Worm (Caenorhabditis elegans) whole organism, mixed stage, embryonic: ENCODE data around the gene B0035.21.

Experiments
- M03D4.4 ChIP-seq: sonication (generic microtip); optimal IDR thresholded peaks from 2 replicates; lab custom pipeline; 2017; ENCODE audit warnings: mild to moderate bottlenecking, missing genetic modification characterization, missing compliant biosample characterization
- bed-3 ChIP-seq: fragments of 200-800 bp; sonication (Bioruptor generic); optimal IDR thresholded peaks from 3 replicates; lab custom pipeline; 2018; ENCODE audit warnings: mild to moderate bottlenecking, missing genetic modification characterization, moderate library complexity, missing compliant biosample characterization
- ceh-39 ChIP-seq: fragments of 150-350 bp; optimal IDR thresholded peaks from 2 replicates; lab custom pipeline; 2014; ENCODE audit warnings: missing biosample characterization, missing genetic modification characterization
- ceh-43 ChIP-seq: fragments of 200-800 bp; sonication (Bioruptor generic); optimal IDR thresholded peaks from 2 replicates; lab custom pipeline; 2018; ENCODE audit warnings: mild to moderate bottlenecking, missing genetic modification characterization, moderate library complexity, missing compliant biosample characterization
- ceh-83 ChIP-seq: fragments of 200-800 bp; sonication (Bioruptor generic); optimal IDR thresholded peaks from 2 replicates; lab custom pipeline; 2018; ENCODE audit warnings: mild to moderate bottlenecking, missing genetic modification characterization, missing compliant biosample characterization
- ces-1 ChIP-seq: fragments of 150-350 bp; optimal IDR thresholded peaks from 2 replicates; lab custom pipeline; 2014; ENCODE audit warnings: missing biosample characterization, missing genetic modification reagents, missing genetic modification characterization
- cnd-1 ChIP-seq: fragments of 200-800 bp; sonication (Bioruptor generic); optimal IDR thresholded peaks from 2 replicates; lab custom pipeline; 2018; ENCODE audit warnings: mild to moderate bottlenecking, missing genetic modification characterization, missing compliant biosample characterization
- drap-1 ChIP-seq: fragments of 200-800 bp; sonication (Bioruptor generic); optimal IDR thresholded peaks from 3 replicates; lab custom pipeline; 2018; ENCODE audit warnings: mild to moderate bottlenecking, missing genetic modification characterization, missing compliant biosample characterization
- elt-1 ChIP-seq: sonication (generic microtip); optimal IDR thresholded peaks from 2 replicates; lab custom pipeline; 2017; ENCODE audit warnings: missing genetic modification characterization, mild to moderate bottlenecking, missing compliant biosample characterization, antibody characterized with exemption, moderate library complexity, borderline replicate concordance; ENCODE audit not compliant: insufficient read depth
- elt-3 ChIP-seq: fragments of 150-350 bp; optimal IDR thresholded peaks from 2 replicates; lab custom pipeline; 2014; ENCODE audit warnings: missing biosample characterization, missing genetic modification characterization
- flh-1 ChIP-seq: fragments of 200-800 bp; sonication (Bioruptor generic); optimal IDR thresholded peaks from 2 replicates; lab custom pipeline; 2018; ENCODE audit warnings: mild to moderate bottlenecking, missing genetic modification characterization, moderate library complexity, missing compliant biosample characterization
- ham-2 ChIP-seq: fragments of 200-800 bp; sonication (Bioruptor generic); optimal IDR thresholded peaks from 2 replicates; lab custom pipeline; 2018; ENCODE audit warnings: mild to moderate bottlenecking, missing genetic modification characterization, missing compliant biosample characterization
- hlh-1 ChIP-seq: fragments of 150-350 bp; optimal IDR thresholded peaks from 2 replicates; lab custom pipeline; 2014; ENCODE audit warnings: missing biosample characterization, missing genetic modification reagents, missing genetic modification characterization
- lin-13 ChIP-seq: fragments of 150-350 bp; optimal IDR thresholded peaks from 2 replicates; lab custom pipeline; 2014; ENCODE audit warnings: missing biosample characterization, missing genetic modification characterization
- lin-32 ChIP-seq: fragments of 200-800 bp; sonication (Bioruptor generic); optimal IDR thresholded peaks from 2 replicates; lab custom pipeline; 2018; ENCODE audit warnings: mild to moderate bottlenecking, missing genetic modification characterization, missing compliant biosample characterization
- lsy-2 ChIP-seq: fragments of 150-350 bp; optimal IDR thresholded peaks from 2 replicates; lab custom pipeline; 2014; ENCODE audit warnings: missing biosample characterization, missing genetic modification characterization
- mab-5 ChIP-seq: fragments of 150-350 bp; optimal IDR thresholded peaks from 2 replicates; lab custom pipeline; 2014; ENCODE audit warnings: missing biosample characterization, missing genetic modification characterization
- mls-2 ChIP-seq: sonication (generic microtip); optimal IDR thresholded peaks from 2 replicates; lab custom pipeline; 2016; ENCODE audit warnings: mild to moderate bottlenecking, missing genetic modification characterization, moderate library complexity, missing compliant biosample characterization
- nhr-2 ChIP-seq: fragments of 150-350 bp; optimal IDR thresholded peaks from 2 replicates; lab custom pipeline; 2014; ENCODE audit warnings: missing biosample characterization, missing genetic modification characterization
- nhr-237 ChIP-seq: fragments of 150-350 bp; optimal IDR thresholded peaks from 2 replicates; lab custom pipeline; 2014; ENCODE audit warnings: missing biosample characterization, missing genetic modification characterization
- nhr-28 ChIP-seq: fragments of 150-350 bp; optimal IDR thresholded peaks from 2 replicates; lab custom pipeline; 2014; ENCODE audit warnings: missing biosample characterization, missing genetic modification characterization
- pha-4 ChIP-seq: fragments of 150-350 bp; optimal IDR thresholded peaks from 2 replicates; lab custom pipeline; 2018; ENCODE audit warnings: missing biosample characterization, missing genetic modification reagents, missing genetic modification characterization
- sem-2 ChIP-seq: fragments of 200-800 bp; sonication (Bioruptor generic); optimal IDR thresholded peaks from 2 replicates; lab custom pipeline; 2018; ENCODE audit warnings: mild to moderate bottlenecking, missing genetic modification characterization, missing compliant biosample characterization
- snpc-4 ChIP-seq: fragments of 150-350 bp; optimal IDR thresholded peaks from 2 replicates; lab custom pipeline; 2014; ENCODE audit warnings: missing biosample characterization, missing genetic modification characterization
- sptf-1 ChIP-seq: sonication (generic microtip); optimal IDR thresholded peaks from 2 replicates; lab custom pipeline; 2017; ENCODE audit warnings: mild to moderate bottlenecking, missing genetic modification characterization, moderate library complexity, missing compliant biosample characterization
- tbx-8 ChIP-seq: fragments of 200-800 bp; sonication (Bioruptor generic); optimal IDR thresholded peaks from 2 replicates; lab custom pipeline; 2018; ENCODE audit warnings: mild to moderate bottlenecking, missing genetic modification characterization, moderate library complexity, missing compliant biosample characterization
- unc-120 ChIP-seq: sonication (generic microtip); optimal IDR thresholded peaks from 2 replicates; lab custom pipeline; 2017; ENCODE audit warnings: missing genetic modification characterization, missing compliant biosample characterization; ENCODE audit not compliant: poor library complexity, severe bottlenecking
- unc-39 ChIP-seq: fragments of 150-350 bp; optimal IDR thresholded peaks from 2 replicates; lab custom pipeline; 2014; ENCODE audit warnings: missing biosample characterization, missing genetic modification characterization
- zip-8 ChIP-seq: fragments of 150-350 bp; optimal IDR thresholded peaks from 2 replicates; lab custom pipeline; 2014; ENCODE audit warnings: missing biosample characterization, missing genetic modification characterization
- ztf-11 ChIP-seq: fragments of 150-350 bp; optimal IDR thresholded peaks from 2 replicates; lab custom pipeline; 2014; ENCODE audit warnings: missing biosample characterization, missing genetic modification characterization

Gene B0035.21

ce11 chrIV:11326939-11327565 is at the start of gene B0035.21:
Gene B0035.21, plus strand, starts transcription at chrIV:11327260.
- TF ChIP-seq nhr-237 (no peak), elt-3 (no peak), nhr-2 (tag; lab: Kevin White, UChicago) (no peak), mab-5 (tag; lab: Kevin White, UChicago) (no peak), snpc-4 (tag; lab: Kevin White, UChicago) (no peak), lin-32 (GFP tag; lab: Kevin White, UChicago) (no peak), ceh-39 (no peak), hlh-1 (no peak), drap-1 (GFP tag; lab: Kevin White, UChicago) (no peak), ham-2 (GFP tag; lab: Kevin White, UChicago) (no peak), unc-120 (tag; lab: Kevin White, UChicago) (no peak), lin-13 (tag; lab: Kevin White, UChicago) (no peak), ces-1 (GFP tag; lab: Kevin White, UChicago) (no peak)
- TF ChIP-seq, all 35 proteins: peak for 0

- TF ChIP-seq hlh-1 (no peak), zip-8 (tag; lab: Kevin White, UChicago) (no peak), pha-4 (tag; lab: Kevin White, UChicago) (peak; percentile 24), flh-1 (no peak)
- TF ChIP-seq, all 35 proteins: peak for 1
Observed at ce11 chrIV:11284102-11284531, 42.9 kb upstream of the B0035.21 start.

ce11 chrIV:11285239-11285638 is 41.8 kb upstream of the B0035.21 start:
- no peak for TF ChIP-seq ham-2 (GFP tag; lab: Kevin White, UChicago)
- no peak for TF ChIP-seq ceh-83 (GFP tag; lab: Kevin White, UChicago)
- no peak for TF ChIP-seq mls-2
- TF ChIP-seq nhr-2 (tag; lab: Kevin White, UChicago), result no peak
- no peak for TF ChIP-seq drap-1 (GFP tag; lab: Kevin White, UChicago)
- TF ChIP-seq cnd-1, result no peak
- no peak for TF ChIP-seq lin-32 (GFP tag; lab: Kevin White, UChicago)
- no peak for TF ChIP-seq elt-3
- no peak for TF ChIP-seq ztf-11
- no peak for TF ChIP-seq elt-1 (tag; lab: Kevin White, UChicago)
- TF ChIP-seq M03D4.4 (tag; lab: Kevin White, UChicago), result no peak
- no peak for TF ChIP-seq sem-2 (GFP tag; lab: Kevin White, UChicago)
- TF ChIP-seq nhr-237, result no peak
- TF ChIP-seq flh-1, result no peak
- TF ChIP-seq sptf-1, result no peak

ce11 chrIV:11286112-11286511 is 40.9 kb upstream of the B0035.21 start:
- TF ChIP-seq tbx-8 (GFP tag; lab: Kevin White, UChicago) (no peak), unc-39 (tag; lab: Kevin White, UChicago) (no peak), nhr-2 (tag; lab: Kevin White, UChicago) (no peak), elt-3 (no peak), ceh-43 (GFP tag; lab: Kevin White, UChicago) (no peak), mab-5 (tag; lab: Kevin White, UChicago) (no peak), hlh-1 (no peak), bed-3 (GFP tag; lab: Kevin White, UChicago) (no peak), pha-4 (tag; lab: Kevin White, UChicago) (no peak)

ce11 chrIV:11287511-11287910 is 39.5 kb upstream of the B0035.21 start, which contains the start of gene F54D1.6:
Gene F54D1.6, plus strand, starts transcription at chrIV:11287811.
- TF ChIP-seq elt-1 (tag; lab: Kevin White, UChicago) (no peak), mls-2 (no peak), bed-3 (GFP tag; lab: Kevin White, UChicago) (no peak), cnd-1 (no peak), sem-2 (GFP tag; lab: Kevin White, UChicago) (no peak), ham-2 (GFP tag; lab: Kevin White, UChicago) (no peak), lsy-2 (tag; lab: Kevin White, UChicago) (no peak), ceh-43 (GFP tag; lab: Kevin White, UChicago) (no peak), sptf-1 (no peak), zip-8 (tag; lab: Kevin White, UChicago) (no peak), nhr-28 (tag; lab: Kevin White, UChicago) (no peak), ceh-83 (GFP tag; lab: Kevin White, UChicago) (no peak), drap-1 (GFP tag; lab: Kevin White, UChicago) (no peak), ces-1 (GFP tag; lab: Kevin White, UChicago) (no peak)
